Worm (Caenorhabditis elegans) whole organism, L1 larva: Measurements from ENCODE around the gene cyp-25A4.

Experiments
- C16A3.4 ChIP-seq: fragments of 150-350 bp; optimal IDR thresholded peaks from 2 replicates; lab custom pipeline; 2014; ENCODE audit warnings: missing biosample characterization, missing genetic modification characterization
- C34B4.2 ChIP-seq: sonication (generic microtip); optimal IDR thresholded peaks from 2 replicates; lab custom pipeline; 2017; ENCODE audit warnings: mild to moderate bottlenecking, missing genetic modification characterization, missing compliant biosample characterization
- Y116A8C.19 ChIP-seq: sonication (generic microtip); optimal IDR thresholded peaks from 2 replicates; lab custom pipeline; 2016; ENCODE audit warnings: missing compliant biosample characterization, missing genetic modification characterization, borderline replicate concordance
- blmp-1 ChIP-seq: fragments of 150-350 bp; optimal IDR thresholded peaks from 2 replicates; lab custom pipeline; 2014; ENCODE audit warnings: missing biosample characterization, missing genetic modification characterization
- ceh-63 ChIP-seq: fragments of 200-800 bp; sonication (Bioruptor generic); optimal IDR thresholded peaks from 2 replicates; lab custom pipeline; 2018; ENCODE audit warnings: mild to moderate bottlenecking, missing genetic modification characterization, missing compliant biosample characterization
- ceh-82 ChIP-seq, 3 experiments: fragments of 150-350 bp in 1 of 3; sonication (generic microtip) in 2 of 3; optimal IDR thresholded peaks; 2 replicates each; lab custom pipeline; 2014 to 2017; ENCODE audit warnings: missing biosample characterization in 3 of 3, missing genetic modification characterization in 3 of 3
- ceh-88 ChIP-seq: fragments of 200-800 bp; sonication (Bioruptor generic); IDR thresholded peaks from 2 replicates; pipeline ENCODE4 v1.3.6; 2022; ENCODE audit warnings: missing genetic modification characterization, missing compliant biosample characterization
- ceh-90 ChIP-seq: sonication (generic microtip); optimal IDR thresholded peaks from 2 replicates; lab custom pipeline; 2016; ENCODE audit warnings: missing genetic modification characterization, missing compliant biosample characterization
- ces-1 ChIP-seq: fragments of 150-350 bp; optimal IDR thresholded peaks from 2 replicates; lab custom pipeline; 2014; ENCODE audit warnings: missing biosample characterization, missing genetic modification reagents, missing genetic modification characterization
- dpl-1 ChIP-seq, 3 experiments: fragments of 150-350 bp in 2 of 3; sonication (generic microtip) in 1 of 3; optimal IDR thresholded peaks; 2 replicates each; lab custom pipeline; 2014 to 2017; ENCODE audit warnings: missing biosample characterization in 3 of 3, missing genetic modification characterization in 3 of 3, missing genetic modification reagents in 3 of 3
- efl-1 ChIP-seq, 4 experiments: fragments of 150-350 bp; optimal IDR thresholded peaks in 3 of 4; peaks in 1 of 4; 1 replicate in 1 of 4; 2 replicates in 3 of 4; lab custom pipeline; 2014; ENCODE audit warnings: missing biosample characterization in 2 of 4, missing genetic modification characterization in 2 of 4, missing genetic modification reagents in 2 of 4
- efl-3 ChIP-seq: fragments of 200-800 bp; sonication (Bioruptor generic); optimal IDR thresholded peaks from 2 replicates; lab custom pipeline; 2018; ENCODE audit warnings: mild to moderate bottlenecking, missing genetic modification characterization, missing compliant biosample characterization
- egl-13 ChIP-seq: sonication (generic microtip); optimal IDR thresholded peaks from 2 replicates; lab custom pipeline; 2016; ENCODE audit warnings: missing genotype, missing genetic modification reagents, missing genetic modification characterization, missing compliant biosample characterization
- elt-3 ChIP-seq, 6 experiments: fragments of 150-350 bp in 1 of 6; sonication (generic microtip); optimal IDR thresholded peaks; 2 replicates each; lab custom pipeline; 2017 to 2018; ENCODE audit warnings: missing biosample characterization in 6 of 6, missing genetic modification characterization in 6 of 6, inconsistent platforms in 1 of 6
- ets-5 ChIP-seq: fragments of 200-800 bp; sonication (Bioruptor generic); IDR thresholded peaks from 2 replicates; pipeline ENCODE4 v1.3.6; 2022; ENCODE audit warnings: missing genetic modification characterization, missing compliant biosample characterization
- fkh-10 ChIP-seq: sonication (generic microtip); optimal IDR thresholded peaks from 2 replicates; lab custom pipeline; 2017; ENCODE audit warnings: missing biosample characterization, missing genetic modification reagents, missing genetic modification characterization
- fkh-8 ChIP-seq: sonication (generic microtip); optimal IDR thresholded peaks from 2 replicates; lab custom pipeline; 2016; ENCODE audit warnings: mild to moderate bottlenecking, missing genetic modification characterization, missing compliant biosample characterization
- grh-1 ChIP-seq: fragments of 200-800 bp; sonication (Bioruptor generic); IDR thresholded peaks from 2 replicates; pipeline ENCODE4 v1.3.6; 2022; ENCODE audit warnings: missing genetic modification reagents, missing genetic modification characterization, missing compliant biosample characterization
- hlh-4 ChIP-seq: sonication (generic microtip); optimal IDR thresholded peaks from 2 replicates; lab custom pipeline; 2016; ENCODE audit warnings: mild to moderate bottlenecking, missing genetic modification characterization, missing compliant biosample characterization
- hpl-2 ChIP-seq: fragments of 150-350 bp; optimal IDR thresholded peaks from 2 replicates; lab custom pipeline; 2014; ENCODE audit warnings: missing biosample characterization, missing genetic modification reagents, missing genetic modification characterization
- isw-1 ChIP-seq: fragments of 200-800 bp; sonication (Bioruptor generic); IDR thresholded peaks from 2 replicates; pipeline ENCODE4 v1.3.6; 2022; ENCODE audit warnings: missing genetic modification characterization, missing compliant biosample characterization
- lin-13 ChIP-seq: fragments of 150-350 bp; optimal IDR thresholded peaks from 2 replicates; lab custom pipeline; 2014; ENCODE audit warnings: missing biosample characterization, missing genetic modification reagents, missing genetic modification characterization
- lin-14 ChIP-seq: fragments of 200-800 bp; sonication (Bioruptor generic); optimal IDR thresholded peaks from 2 replicates; lab custom pipeline; 2018; ENCODE audit warnings: mild to moderate bottlenecking, missing genetic modification characterization, moderate library complexity, missing compliant biosample characterization
- lin-15B ChIP-seq: fragments of 150-350 bp; sonication (generic microtip); optimal IDR thresholded peaks from 3 replicates; lab custom pipeline; 2014; ENCODE audit warnings: missing biosample characterization, missing genetic modification characterization
- lin-35 ChIP-seq, 2 experiments: fragments of 150-350 bp; optimal IDR thresholded peaks; 2 replicates each; lab custom pipeline; 2014; ENCODE audit warnings: missing biosample characterization in 2 of 2, missing genetic modification characterization in 2 of 2, missing genetic modification reagents in 2 of 2
- mab-9 ChIP-seq: fragments of 200-800 bp; sonication (Bioruptor generic); IDR thresholded peaks from 2 replicates; pipeline ENCODE4 v1.3.6; 2022; ENCODE audit warnings: missing genetic modification reagents, missing genetic modification characterization, missing compliant biosample characterization
- nhr-12 ChIP-seq: sonication (generic microtip); optimal IDR thresholded peaks from 2 replicates; lab custom pipeline; 2017; ENCODE audit warnings: missing biosample characterization, missing genetic modification characterization
- nhr-19 ChIP-seq: fragments of 200-800 bp; sonication (Bioruptor generic); conservative IDR thresholded peaks from 2 replicates; pipeline ENCODE4 v1.3.6; 2022; ENCODE audit warnings: missing genetic modification characterization, missing compliant biosample characterization
- nhr-47 ChIP-seq: sonication (generic microtip); optimal IDR thresholded peaks from 2 replicates; lab custom pipeline; 2016; ENCODE audit warnings: mild to moderate bottlenecking, missing genetic modification characterization, moderate library complexity, missing compliant biosample characterization
- nhr-77 ChIP-seq: fragments of 150-350 bp; optimal IDR thresholded peaks from 2 replicates; lab custom pipeline; 2014; ENCODE audit warnings: missing biosample characterization, missing genetic modification characterization
- nhr-85 ChIP-seq: sonication (generic microtip); peaks from one replicate; lab custom pipeline; 2016; ENCODE audit warnings: missing genetic modification characterization, inconsistent platforms, missing compliant biosample characterization
- nhr-90 ChIP-seq: sonication (generic microtip); optimal IDR thresholded peaks from 2 replicates; lab custom pipeline; 2016; ENCODE audit warnings: mild to moderate bottlenecking, missing genetic modification characterization, missing compliant biosample characterization; ENCODE audit not compliant: poor library complexity
- pax-3 ChIP-seq: fragments of 200-800 bp; sonication (Bioruptor generic); optimal IDR thresholded peaks from 2 replicates; lab custom pipeline; 2018; ENCODE audit warnings: mild to moderate bottlenecking, missing genetic modification characterization, moderate library complexity, missing compliant biosample characterization
- rnt-1 ChIP-seq: sonication (generic microtip); optimal IDR thresholded peaks from 2 replicates; lab custom pipeline; 2016; ENCODE audit warnings: mild to moderate bottlenecking, missing genetic modification characterization, moderate library complexity, missing compliant biosample characterization
- snu-23 ChIP-seq: sonication (generic microtip); optimal IDR thresholded peaks from 2 replicates; lab custom pipeline; 2016; ENCODE audit warnings: missing genetic modification characterization, missing compliant biosample characterization
- sptf-1 ChIP-seq: fragments of 150-350 bp; optimal IDR thresholded peaks from 2 replicates; lab custom pipeline; 2014; ENCODE audit warnings: missing biosample characterization, missing genetic modification characterization
- swsn-7 ChIP-seq: sonication (generic microtip); optimal IDR thresholded peaks from 2 replicates; lab custom pipeline; 2016; ENCODE audit warnings: missing genetic modification characterization, missing compliant biosample characterization
- tlp-1 ChIP-seq: fragments of 150-350 bp; optimal IDR thresholded peaks from 2 replicates; lab custom pipeline; 2014; ENCODE audit warnings: missing biosample characterization, missing genetic modification characterization
- unc-130 ChIP-seq: fragments of 150-350 bp; optimal IDR thresholded peaks from 2 replicates; lab custom pipeline; 2017; ENCODE audit warnings: missing biosample characterization, missing genetic modification characterization, inconsistent platforms
- unc-62 ChIP-seq: fragments of 150-350 bp; optimal IDR thresholded peaks from 2 replicates; lab custom pipeline; 2014; ENCODE audit warnings: missing biosample characterization, missing genetic modification reagents, missing genetic modification characterization
- xbp-1 ChIP-seq: sonication (generic microtip); optimal IDR thresholded peaks from 2 replicates; lab custom pipeline; 2016; ENCODE audit warnings: missing genetic modification characterization, missing compliant biosample characterization
- zip-4 ChIP-seq: fragments of 200-800 bp; sonication (Bioruptor generic); optimal IDR thresholded peaks from 2 replicates; lab custom pipeline; 2018; ENCODE audit warnings: mild to moderate bottlenecking, missing genetic modification characterization, moderate library complexity, missing compliant biosample characterization
- ztf-11 ChIP-seq, 2 experiments: sonication (generic microtip); optimal IDR thresholded peaks; 2 replicates each; lab custom pipeline; 2016 to 2017; ENCODE audit warnings: missing genetic modification characterization in 2 of 2, missing biosample characterization in 1 of 2, missing compliant biosample characterization in 1 of 2
- ztf-4 ChIP-seq: fragments of 150-350 bp; optimal IDR thresholded peaks from 2 replicates; lab custom pipeline; 2014; ENCODE audit warnings: missing biosample characterization, missing genetic modification characterization

The cyp-25A4 gene

DNA sequence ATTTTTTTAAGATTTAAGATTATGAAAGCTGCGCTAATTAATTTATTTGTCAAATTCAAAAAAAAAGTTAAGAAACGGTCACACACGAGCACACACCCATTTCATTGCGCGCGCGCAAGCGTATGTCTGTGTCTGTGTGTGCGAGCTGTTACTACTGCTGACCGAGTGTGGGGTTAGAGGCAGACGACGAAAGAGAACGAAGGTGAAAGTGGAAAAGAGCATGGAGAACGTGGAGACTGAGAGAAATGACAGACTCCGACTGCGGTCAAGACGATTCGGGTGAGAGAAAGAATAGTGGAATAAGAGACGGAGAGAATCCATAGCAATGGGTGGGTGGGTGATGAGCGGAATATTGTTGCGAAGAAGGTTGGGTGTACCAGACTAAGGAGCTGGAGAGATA lies 31.7 kb downstream of the cyp-25A4 start (continued):
- TF ChIP-seq nhr-77 (tag; lab: Kevin White, UChicago) (peak; percentile 45), C16A3.4 (tag; lab: Kevin White, UChicago) (peak; percentile 48), mab-9 (GFP tag; lab: Robert Waterston, UW) (0 out of 2 replicates have a peak, but pooled peaks have one; percentile 9), elt-3 (tag; optimal IDR thresholded peaks at IDR 0.05; lab: Kevin White, UChicago) (peak in 2 of 6 experiments; percentile 10 to 33), lin-35 (GFP tag; optimal IDR thresholded peaks at IDR 0.05; lab: Kevin White, UChicago) (peak; percentile 44 to 78), nhr-19 (GFP tag; lab: Robert Waterston, UW) (peak; percentile 50), nhr-47 (tag; lab: Kevin White, UChicago) (peak; percentile 69), swsn-7 (tag; lab: Kevin White, UChicago) (peak; percentile 74), efl-1 (optimal IDR thresholded peaks at IDR 0.05; lab: Kevin White, UChicago) (peak; percentile 66 to 72), efl-1 (GFP tag; optimal IDR thresholded peaks at IDR 0.05 in 1 of 2; lab: Kevin White, UChicago) (peak; percentile 33 to 79), nhr-85 (tag; lab: Kevin White, UChicago) (peak; percentile 77), lin-14 (GFP tag; lab: Kevin White, UChicago) (peak; percentile 92), isw-1 (peak; percentile 42; the same call in 1 of the 2 replicates), efl-3 (GFP tag; lab: Kevin White, UChicago) (no peak), grh-1 (GFP tag; lab: Robert Waterston, UW) (no peak), snu-23 (peak; percentile 82), xbp-1 (tag; lab: Kevin White, UChicago) (peak; percentile 56), ztf-4 (tag; lab: Kevin White, UChicago) (no peak), zip-4 (GFP tag; lab: Kevin White, UChicago) (no peak), rnt-1 (peak; percentile 86), ets-5 (no peak), nhr-12 (tag; lab: Kevin White, UChicago) (no peak), fkh-8 (tag; lab: Kevin White, UChicago) (peak; percentile 62), sptf-1 (tag; lab: Kevin White, UChicago) (no peak), ceh-82 (tag; optimal IDR thresholded peaks at IDR 0.05; lab: Kevin White, UChicago) (peak; percentile 28 to 69 (median 35)), hpl-2 (GFP tag; lab: Kevin White, UChicago) (no peak), tlp-1 (no peak), hlh-4 (tag; lab: Kevin White, UChicago) (no peak), lin-13 (GFP tag; lab: Kevin White, UChicago) (peak; percentile 43), Y116A8C.19 (tag; lab: Kevin White, UChicago) (no peak), lin-15B (no peak), unc-130 (no peak), C34B4.2 (tag; lab: Kevin White, UChicago) (no peak), dpl-1 (GFP tag; optimal IDR thresholded peaks at IDR 0.05; lab: Kevin White, UChicago) (peak; percentile 41 to 66 (median 42)), ceh-63 (GFP tag; lab: Kevin White, UChicago) (no peak), unc-62 (GFP tag; lab: Kevin White, UChicago) (no peak), blmp-1 (tag; lab: Kevin White, UChicago) (peak; percentile 100)

DNA sequence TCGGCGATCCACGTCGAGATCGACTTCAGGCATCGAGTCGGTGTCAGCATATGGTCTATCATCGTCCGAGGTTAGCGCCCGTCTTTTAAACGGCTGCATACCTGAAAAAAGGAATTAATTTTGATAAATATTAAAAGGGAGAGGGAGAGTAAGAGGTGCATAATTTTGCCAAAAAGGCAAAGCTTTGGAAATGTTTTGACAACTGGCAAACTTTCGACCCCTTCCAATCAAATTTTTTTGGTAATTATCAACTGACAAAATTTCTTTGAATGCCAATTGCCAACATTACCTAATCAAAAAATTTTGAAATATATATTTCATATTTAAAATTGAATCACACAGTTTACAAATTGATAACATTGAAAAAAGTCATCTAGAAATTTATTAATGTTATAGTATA lies 32.3 kb downstream of the cyp-25A4 start, which contains the start of gene dpy-27:
Gene dpy-27 (minus strand): TSS at position 101 of the 400 bp plus-strand sequence.
- no peak for TF ChIP-seq tlp-1
- TF ChIP-seq ceh-88 (GFP tag; lab: Robert Waterston, UW): no peak
- no peak for TF ChIP-seq efl-3 (GFP tag; lab: Kevin White, UChicago)
- TF ChIP-seq fkh-10: no peak
- no peak for TF ChIP-seq ztf-11 (tag; optimal IDR thresholded peaks at IDR 0.05; lab: Kevin White, UChicago)
- TF ChIP-seq ces-1 (GFP tag; lab: Kevin White, UChicago): no peak
- TF ChIP-seq nhr-90 (tag; lab: Kevin White, UChicago): no peak
- TF ChIP-seq pax-3 (tag; lab: Kevin White, UChicago): no peak
- no peak for TF ChIP-seq ceh-90 (tag; lab: Kevin White, UChicago)
- no peak for TF ChIP-seq egl-13 (tag; lab: Kevin White, UChicago)
- TF ChIP-seq fkh-8 (tag; lab: Kevin White, UChicago): no peak
